Worm (Caenorhabditis elegans) whole organism, young adult: Measurements from ENCODE around the gene C15F1.2.

Experiments
- B0035.1 ChIP-seq: sonication (generic microtip); optimal IDR thresholded peaks from 2 replicates; lab custom pipeline; 2016; ENCODE audit warnings: missing genetic modification characterization, mild to moderate bottlenecking, missing compliant biosample characterization, missing genotype, missing genetic modification reagents
- B0336.3 ChIP-seq: fragments of 200-800 bp; sonication (Bioruptor generic); IDR thresholded peaks from 2 replicates; pipeline ENCODE4 v1.3.6; 2022; ENCODE audit warnings: missing genetic modification characterization, missing compliant biosample characterization
- D2030.7 ChIP-seq: fragments of 200-800 bp; sonication (Bioruptor generic); IDR thresholded peaks from 2 replicates; pipeline ENCODE4 v1.3.6; 2022; ENCODE audit warnings: missing genetic modification reagents, missing genetic modification characterization, missing compliant biosample characterization
- F23B12.7 ChIP-seq: sonication (generic microtip); optimal IDR thresholded peaks from 2 replicates; lab custom pipeline; 2017; ENCODE audit warnings: missing genetic modification characterization, mild to moderate bottlenecking, missing compliant biosample characterization, antibody characterized with exemption, moderate library complexity; ENCODE audit not compliant: insufficient read depth
- F33H1.4 ChIP-seq: fragments of 200-800 bp; sonication (Bioruptor generic); IDR thresholded peaks from 2 replicates; pipeline ENCODE4 v1.3.6; 2022; ENCODE audit warnings: missing genetic modification reagents, missing genetic modification characterization, missing compliant biosample characterization
- Y67H2A.10 ChIP-seq: fragments of 200-800 bp; sonication (Bioruptor generic); conservative IDR thresholded peaks from 2 replicates; pipeline ENCODE4 v1.3.6; 2022; ENCODE audit warnings: missing genetic modification reagents, missing genetic modification characterization, missing compliant biosample characterization
- ama-1 ChIP-seq, 3 experiments: fragments of 150-350 bp in 1 of 3; sonication (generic microtip) in 2 of 3; optimal IDR thresholded peaks; 2 replicates each; lab custom pipeline; 2014 to 2018; ENCODE audit warnings: missing biosample characterization in 2 of 3, missing genetic modification characterization in 2 of 3, missing genetic modification reagents in 2 of 3
- aptf-2 ChIP-seq: fragments of 200-800 bp; sonication (Bioruptor generic); conservative IDR thresholded peaks from 2 replicates; pipeline ENCODE4 v1.3.6; 2022; ENCODE audit warnings: missing genetic modification reagents, missing genetic modification characterization, missing compliant biosample characterization
- atf-7 ChIP-seq: sonication (generic microtip); optimal IDR thresholded peaks from 2 replicates; lab custom pipeline; 2017; ENCODE audit warnings: mild to moderate bottlenecking, missing genetic modification characterization, missing compliant biosample characterization
- attf-5 ChIP-seq: fragments of 200-800 bp; sonication (Bioruptor generic); optimal IDR thresholded peaks from 2 replicates; lab custom pipeline; 2018; ENCODE audit warnings: mild to moderate bottlenecking, missing genetic modification characterization, missing compliant biosample characterization
- ccch-3 ChIP-seq: fragments of 200-800 bp; sonication (Bioruptor generic); optimal IDR thresholded peaks from 2 replicates; lab custom pipeline; 2018; ENCODE audit warnings: mild to moderate bottlenecking, missing genetic modification characterization, missing compliant biosample characterization
- cebp-1 ChIP-seq, 2 experiments: fragments of 200-800 bp in 1 of 2; sonication (Bioruptor generic) in 1 of 2; sonication (generic microtip) in 1 of 2; IDR thresholded peaks in 1 of 2; optimal IDR thresholded peaks in 1 of 2; 2 replicates each; pipeline versions ENCODE4 v1.3.6 to Lab custom; 2017 to 2022; ENCODE audit warnings: missing compliant biosample characterization in 2 of 2, missing genetic modification characterization in 2 of 2, mild to moderate bottlenecking in 1 of 2, missing genetic modification reagents in 1 of 2, moderate library complexity in 1 of 2
- cebp-2 ChIP-seq: fragments of 200-800 bp; sonication (Bioruptor generic); IDR thresholded peaks from 2 replicates; pipeline ENCODE4 v1.3.6; 2022; ENCODE audit warnings: missing genetic modification characterization, missing compliant biosample characterization
- die-1 ChIP-seq: sonication (generic microtip); optimal IDR thresholded peaks from 2 replicates; lab custom pipeline; 2016; ENCODE audit warnings: missing genotype, mild to moderate bottlenecking, missing genetic modification characterization, missing compliant biosample characterization
- dox-1 ChIP-seq: fragments of 200-800 bp; sonication (Bioruptor generic); IDR thresholded peaks from 2 replicates; pipeline ENCODE4 v1.3.6; 2022; ENCODE audit warnings: missing genetic modification reagents, missing genetic modification characterization, missing compliant biosample characterization
- efl-1 ChIP-seq: fragments of 150-350 bp; optimal IDR thresholded peaks from 2 replicates; lab custom pipeline; 2014; ENCODE audit warnings: missing biosample characterization, missing genetic modification reagents, missing genetic modification characterization
- ets-4 ChIP-seq: fragments of 200-800 bp; sonication (Bioruptor generic); optimal IDR thresholded peaks from 2 replicates; lab custom pipeline; 2018; ENCODE audit warnings: mild to moderate bottlenecking, missing genetic modification characterization, missing compliant biosample characterization
- hmg-1.2 ChIP-seq: fragments of 200-800 bp; sonication (Bioruptor generic); IDR thresholded peaks from 2 replicates; pipeline ENCODE4 v1.3.6; 2022; ENCODE audit warnings: missing genetic modification reagents, missing genetic modification characterization, missing compliant biosample characterization
- let-526 ChIP-seq: fragments of 200-800 bp; sonication (Bioruptor generic); IDR thresholded peaks from 2 replicates; pipeline ENCODE4 v1.3.6; 2022; ENCODE audit warnings: missing genetic modification reagents, missing genetic modification characterization, missing compliant biosample characterization
- let-607 ChIP-seq, 2 experiments: fragments of 200-800 bp in 1 of 2; sonication (Bioruptor generic) in 1 of 2; sonication (generic microtip) in 1 of 2; optimal IDR thresholded peaks; 2 replicates each; lab custom pipeline; 2016 to 2018; ENCODE audit warnings: mild to moderate bottlenecking in 2 of 2, missing compliant biosample characterization in 2 of 2, missing genetic modification characterization in 2 of 2, moderate library complexity in 2 of 2, missing genotype in 1 of 2
- lin-40 ChIP-seq: sonication (generic microtip); optimal IDR thresholded peaks from 2 replicates; lab custom pipeline; 2016; ENCODE audit warnings: missing genetic modification characterization, mild to moderate bottlenecking, missing compliant biosample characterization, missing genotype, missing genetic modification reagents
- lin-54 ChIP-seq: fragments of 200-800 bp; sonication (Bioruptor generic); optimal IDR thresholded peaks from 2 replicates; lab custom pipeline; 2018; ENCODE audit warnings: mild to moderate bottlenecking, missing genetic modification characterization, missing compliant biosample characterization
- lsl-1 ChIP-seq: fragments of 200-800 bp; sonication (Bioruptor generic); optimal IDR thresholded peaks from 2 replicates; lab custom pipeline; 2018; ENCODE audit warnings: mild to moderate bottlenecking, missing genetic modification characterization, moderate library complexity, missing compliant biosample characterization
- lsy-27 ChIP-seq: sonication (generic microtip); optimal IDR thresholded peaks from 2 replicates; lab custom pipeline; 2017; ENCODE audit warnings: missing genetic modification characterization, mild to moderate bottlenecking, missing compliant biosample characterization, antibody characterized with exemption, missing genotype, borderline replicate concordance; ENCODE audit not compliant: insufficient read depth
- madf-6 ChIP-seq: fragments of 200-800 bp; sonication (Bioruptor generic); IDR thresholded peaks from 2 replicates; pipeline ENCODE4 v1.3.6; 2022; ENCODE audit warnings: missing genetic modification reagents, missing genetic modification characterization, missing compliant biosample characterization
- madf-8 ChIP-seq: fragments of 200-800 bp; sonication (Bioruptor generic); conservative IDR thresholded peaks from 2 replicates; pipeline ENCODE4 v1.3.6; 2022; ENCODE audit warnings: missing genetic modification reagents, missing genetic modification characterization, missing compliant biosample characterization
- mcd-1 ChIP-seq: fragments of 200-800 bp; sonication (Bioruptor generic); IDR thresholded peaks from 2 replicates; pipeline ENCODE4 v1.3.6; 2022; ENCODE audit warnings: missing genetic modification reagents, missing genetic modification characterization, missing compliant biosample characterization
- mel-28 ChIP-seq: sonication (generic microtip); optimal IDR thresholded peaks from 2 replicates; lab custom pipeline; 2016; ENCODE audit warnings: borderline replicate concordance, mild to moderate bottlenecking, missing genetic modification characterization, missing compliant biosample characterization
- mes-4 ChIP-seq: sonication (generic microtip); optimal IDR thresholded peaks from 2 replicates; lab custom pipeline; 2016; ENCODE audit warnings: missing genotype, missing genetic modification characterization, missing compliant biosample characterization
- nfya-1 ChIP-seq: sonication (generic microtip); optimal IDR thresholded peaks from 2 replicates; lab custom pipeline; 2017; ENCODE audit warnings: antibody characterized with exemption, missing compliant biosample characterization, missing genetic modification characterization, borderline replicate concordance; ENCODE audit not compliant: insufficient read depth
- nhr-80 ChIP-seq: sonication (generic microtip); optimal IDR thresholded peaks from 2 replicates; lab custom pipeline; 2016; ENCODE audit warnings: missing genetic modification characterization, missing compliant biosample characterization
- nhr-90 ChIP-seq: sonication (generic microtip); optimal IDR thresholded peaks from 2 replicates; lab custom pipeline; 2016; ENCODE audit warnings: missing genotype, mild to moderate bottlenecking, missing genetic modification characterization, missing compliant biosample characterization
- snpc-1.3 ChIP-seq: sonication (generic microtip); optimal IDR thresholded peaks from 2 replicates; lab custom pipeline; 2017; ENCODE audit warnings: missing genetic modification characterization, mild to moderate bottlenecking, missing compliant biosample characterization, antibody characterized with exemption, moderate library complexity, missing genotype, missing genetic modification reagents; ENCODE audit not compliant: insufficient read depth
- snpc-4 ChIP-seq, 5 experiments: fragments of 150-350 bp in 1 of 5; sonication (generic microtip) in 4 of 5; optimal IDR thresholded peaks; 2 replicates each; lab custom pipeline; 2014 to 2018; ENCODE audit warnings: missing genetic modification characterization in 5 of 5, missing biosample characterization in 3 of 5, antibody characterized with exemption in 2 of 5, mild to moderate bottlenecking in 2 of 5, missing compliant biosample characterization in 2 of 5, missing genotype in 2 of 5, moderate library complexity in 2 of 5, missing genetic modification reagents in 1 of 5
- xnd-1 ChIP-seq: sonication (generic microtip); optimal IDR thresholded peaks from 2 replicates; lab custom pipeline; 2016; ENCODE audit warnings: missing genotype, missing genetic modification reagents, missing genetic modification characterization, missing compliant biosample characterization
- ztf-18 ChIP-seq: sonication (generic microtip); optimal IDR thresholded peaks from 2 replicates; lab custom pipeline; 2016; ENCODE audit warnings: missing genotype, mild to moderate bottlenecking, missing genetic modification characterization, missing compliant biosample characterization

Gene C15F1.2

DNA sequence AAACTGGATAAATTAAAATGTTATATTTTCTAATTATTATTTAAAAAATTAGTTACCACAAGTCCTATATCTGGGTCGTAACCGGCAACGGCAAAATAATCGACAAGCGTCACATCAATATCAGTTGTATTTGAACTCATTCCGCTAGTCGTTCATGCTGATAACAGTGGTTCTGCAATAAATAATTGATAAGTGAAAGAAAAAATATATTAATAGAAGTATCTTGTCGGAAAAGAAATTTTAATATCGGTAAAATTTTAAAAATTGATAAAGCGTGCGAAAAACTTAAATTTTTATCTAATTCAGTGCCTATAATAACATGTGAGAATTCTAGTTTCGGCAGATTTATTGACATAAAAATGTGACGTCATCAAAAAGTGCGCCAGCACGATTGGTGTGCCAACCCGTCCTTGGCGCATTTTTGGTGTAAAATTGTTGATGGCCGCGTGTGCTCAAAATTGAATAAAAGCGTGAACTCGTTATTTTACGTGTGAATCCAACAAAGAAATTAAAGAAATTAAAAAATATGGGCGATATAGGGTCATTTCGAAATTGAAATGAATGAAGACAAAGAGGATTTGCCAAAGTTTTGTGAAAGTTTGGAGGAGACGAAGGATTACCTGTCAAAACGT is 42.7 kb downstream of the C15F1.2 start, which contains the start of the genes lst-6 and lst-5 (continued):
- TF ChIP-seq ztf-18 (tag; lab: Kevin White, UChicago) (peak; percentile 90), mcd-1 (peak; percentile 76), F33H1.4 (GFP tag; lab: Robert Waterston, UW) (peak; percentile 16; the same call in 1 of the 2 replicates), nhr-90 (tag; lab: Kevin White, UChicago) (no peak), lin-40 (tag; lab: Kevin White, UChicago) (peak; percentile 41), hmg-1.2 (GFP tag; lab: Robert Waterston, UW) (peak; percentile 25; the same call in 1 of the 2 replicates), ets-4 (GFP tag; lab: Kevin White, UChicago) (no peak), atf-7 (tag; lab: Kevin White, UChicago) (peak; percentile 57), snpc-4 (GFP tag; optimal IDR thresholded peaks at IDR 0.05; lab: Kevin White, UChicago) (no peak), snpc-4 (tag; optimal IDR thresholded peaks at IDR 0.05; lab: Kevin White, UChicago) (peak in 2 of 4 experiments; percentile 10 to 46), mes-4 (tag; lab: Kevin White, UChicago) (no peak)

DNA sequence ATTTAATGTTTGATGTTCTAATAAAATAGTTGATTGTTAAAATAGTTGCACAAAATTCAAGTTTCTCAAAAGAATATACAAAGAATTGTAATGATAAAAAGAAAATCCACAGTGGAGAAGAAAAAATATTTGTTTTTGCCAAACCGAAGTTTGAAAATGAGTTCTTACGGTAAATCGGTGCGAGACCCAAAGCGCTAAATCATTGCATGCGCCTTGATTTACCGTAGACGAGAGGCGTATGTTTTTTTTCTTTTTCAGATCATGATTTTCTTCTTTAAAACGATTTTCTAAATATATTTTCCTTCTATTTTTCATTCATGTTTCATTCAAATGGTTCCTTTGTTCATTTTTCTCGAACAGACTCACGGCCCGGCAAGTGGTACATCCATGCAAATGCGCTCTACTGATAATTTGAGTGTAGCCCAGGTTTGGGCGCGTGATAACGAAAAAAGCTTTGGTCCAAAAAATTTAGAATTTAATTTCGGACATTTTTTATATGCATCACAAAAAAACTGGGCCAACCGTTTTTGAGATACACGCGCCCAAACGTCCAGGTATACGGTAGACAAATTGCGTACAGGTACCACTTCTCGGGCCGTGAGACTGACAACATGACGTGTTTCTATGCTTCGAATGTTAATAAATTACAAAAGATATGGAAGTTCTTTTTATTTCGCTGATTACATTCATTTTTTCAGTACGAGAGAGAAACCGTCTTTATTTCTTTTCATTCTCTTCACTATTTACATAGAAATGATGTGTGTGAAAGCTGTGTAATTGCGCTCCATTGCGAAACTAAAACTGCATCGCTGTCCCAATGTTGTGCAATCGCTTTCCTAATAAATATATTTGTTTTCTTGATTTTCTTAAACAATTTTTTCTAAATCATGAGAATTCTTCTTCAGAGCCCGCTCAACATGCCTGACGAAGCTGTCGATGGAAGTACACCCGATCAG is 45.4 kb downstream of the C15F1.2 start, which contains the start of gene znf-598:
TSS of gene znf-598 (plus strand) at position 906 of the 956 bp plus-strand sequence.
- TF ChIP-seq let-607 (tag; optimal IDR thresholded peaks at IDR 0.05; lab: Kevin White, UChicago): peak; percentile 66 to 73
- TF ChIP-seq madf-8 (GFP tag; lab: Robert Waterston, UW): peak; percentile 51; the same call in 1 of the 2 replicates
- peak; percentile 34; the same call in 1 of the 2 replicates for TF ChIP-seq D2030.7
- TF ChIP-seq mel-28 (tag; lab: Kevin White, UChicago): no peak
- no peak for TF ChIP-seq cebp-1 (GFP tag; IDR thresholded peaks at IDR 0.05; lab: Robert Waterston, UW)
- peak; percentile 81 for TF ChIP-seq cebp-1 (tag; optimal IDR thresholded peaks at IDR 0.05; lab: Kevin White, UChicago)
- peak; percentile 12 for TF ChIP-seq lin-40 (tag; lab: Kevin White, UChicago)
- peak; percentile 84 for TF ChIP-seq nhr-80 (tag; lab: Kevin White, UChicago)
- no peak for TF ChIP-seq atf-7 (tag; lab: Kevin White, UChicago)
- TF ChIP-seq dox-1 (GFP tag; lab: Robert Waterston, UW): 0 out of 2 replicates have a peak, but pooled peaks have one; percentile 25
- peak; percentile 40 for TF ChIP-seq ztf-18 (tag; lab: Kevin White, UChicago)
- no peak for TF ChIP-seq aptf-2 (GFP tag; lab: Robert Waterston, UW)
- TF ChIP-seq ccch-3 (GFP tag; lab: Kevin White, UChicago): no peak
- TF ChIP-seq madf-6 (GFP tag; lab: Robert Waterston, UW): peak; percentile 82
- peak; percentile 35 for TF ChIP-seq hmg-1.2 (GFP tag; lab: Robert Waterston, UW)
- peak; percentile 86 for TF ChIP-seq F33H1.4 (GFP tag; lab: Robert Waterston, UW)
- no peak for TF ChIP-seq lin-54
- no peak for TF ChIP-seq Y67H2A.10 (GFP tag; lab: Robert Waterston, UW)
- 0 out of 2 replicates have a peak, but pooled peaks have one; percentile 22 for TF ChIP-seq B0336.3 (GFP tag; lab: Robert Waterston, UW)
- peak; percentile 38 for TF ChIP-seq efl-1 (GFP tag; lab: Kevin White, UChicago)
- peak; percentile 77 for TF ChIP-seq xnd-1
- TF ChIP-seq mcd-1: peak; percentile 86
- peak; percentile 85 for TF ChIP-seq lsl-1 (GFP tag; lab: Kevin White, UChicago)
- no peak for TF ChIP-seq snpc-4 (GFP tag; optimal IDR thresholded peaks at IDR 0.05; lab: Kevin White, UChicago)
- peak in 1 of 4 experiments; percentile 16 for TF ChIP-seq snpc-4 (tag; optimal IDR thresholded peaks at IDR 0.05; lab: Kevin White, UChicago)
- peak; percentile 8 for TF ChIP-seq snpc-1.3 (tag; lab: Kevin White, UChicago)
- peak; percentile 70 for TF ChIP-seq attf-5 (GFP tag; lab: Kevin White, UChicago)

DNA sequence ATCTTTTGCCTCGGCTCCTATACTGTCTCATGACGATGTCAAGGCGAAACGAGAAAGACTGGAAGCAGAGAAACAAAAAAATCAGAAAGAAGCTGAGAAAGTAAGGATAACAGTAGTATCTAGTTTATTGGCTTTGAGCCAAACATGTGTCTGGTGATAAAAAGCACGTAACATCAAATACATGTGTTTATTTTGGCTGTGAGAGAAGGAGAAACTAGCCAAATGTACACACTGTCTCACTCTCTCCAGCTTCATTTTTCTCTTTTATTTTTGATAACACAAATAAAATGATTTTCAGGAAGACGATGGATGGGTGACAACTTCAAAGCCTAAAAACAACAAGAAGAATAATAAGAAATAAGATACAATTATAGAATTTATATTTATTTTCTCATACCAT is 49.8 kb downstream of the C15F1.2 start:
- TF ChIP-seq cebp-2 (GFP tag; lab: Robert Waterston, UW): no peak
- no peak for TF ChIP-seq lsy-27 (tag; lab: Kevin White, UChicago)
- no peak for TF ChIP-seq madf-8 (GFP tag; lab: Robert Waterston, UW)
- no peak for TF ChIP-seq ets-4 (GFP tag; lab: Kevin White, UChicago)
- TF ChIP-seq let-526 (GFP tag; lab: Robert Waterston, UW): no peak
- no peak for TF ChIP-seq nfya-1
- no peak for TF ChIP-seq F33H1.4 (GFP tag; lab: Robert Waterston, UW)
- no peak for TF ChIP-seq ama-1 (optimal IDR thresholded peaks at IDR 0.05; lab: Kevin White, UChicago)
- no peak for TF ChIP-seq ama-1 (GFP tag; optimal IDR thresholded peaks at IDR 0.05; lab: Kevin White, UChicago)
- no peak for TF ChIP-seq B0035.1
- TF ChIP-seq F23B12.7 (tag; lab: Kevin White, UChicago): no peak
- TF ChIP-seq cebp-1 (GFP tag; IDR thresholded peaks at IDR 0.05; lab: Robert Waterston, UW): no peak
- no peak for TF ChIP-seq cebp-1 (tag; optimal IDR thresholded peaks at IDR 0.05; lab: Kevin White, UChicago)
- no peak for TF ChIP-seq die-1 (tag; lab: Kevin White, UChicago)
- no peak for TF ChIP-seq lin-40 (tag; lab: Kevin White, UChicago)
